Fruit fly (Drosophila melanogaster) whole organism, pupa: ENCODE measurements around the gene CG6216.

Source experiments
- CG34367 ChIP-seq: fragments of 200-800 bp; sonication (Bioruptor generic); optimal IDR thresholded peaks from 2 replicates; lab custom pipeline; 2018; ENCODE audit warnings: missing biosample characterization, mild to moderate bottlenecking, missing genetic modification characterization
- CG8301 ChIP-seq: fragments of 200-800 bp; sonication (Bioruptor generic); optimal IDR thresholded peaks from 2 replicates; lab custom pipeline; 2018; ENCODE audit warnings: missing biosample characterization, mild to moderate bottlenecking, missing genetic modification characterization
- CG9948 ChIP-seq: fragments of 200-800 bp; sonication (Bioruptor generic); optimal IDR thresholded peaks from 2 replicates; lab custom pipeline; 2018; ENCODE audit warnings: missing biosample characterization, mild to moderate bottlenecking, missing genetic modification characterization, moderate library complexity
- Pif1B ChIP-seq: fragments of 200-800 bp; sonication (Bioruptor generic); optimal IDR thresholded peaks from 3 replicates; lab custom pipeline; 2016; ENCODE audit warnings: missing biosample characterization, missing genetic modification characterization

- TF ChIP-seq CG8301 (tag; lab: Kevin White, UChicago), result no peak
- TF ChIP-seq Pif1B (GFP tag; lab: Kevin White, UChicago), result no peak
- TF ChIP-seq CG9948 (tag; lab: Kevin White, UChicago), result no peak
- no peak for TF ChIP-seq CG34367 (tag; lab: Kevin White, UChicago)
Measured at dm6 chr3L:11112427-11112826, 38.2 kb downstream of the CG6216 start.
